Worm (Caenorhabditis elegans) whole organism, L4 larva: ENCODE measurements around the gene gst-28.

Experiments
- T20F7.1 ChIP-seq: fragments of 200-800 bp; sonication (Bioruptor generic); optimal IDR thresholded peaks from 2 replicates; lab custom pipeline; 2018; ENCODE audit warnings: mild to moderate bottlenecking, missing genetic modification characterization, missing compliant biosample characterization
- Y5F2A.4 ChIP-seq: fragments of 200-800 bp; sonication (Bioruptor generic); optimal IDR thresholded peaks from 2 replicates; lab custom pipeline; 2018; ENCODE audit warnings: mild to moderate bottlenecking, missing genetic modification characterization, missing compliant biosample characterization
- ZK337.2 ChIP-seq: fragments of 200-800 bp; sonication (Bioruptor generic); IDR thresholded peaks from 2 replicates; pipeline ENCODE4 v1.3.6; 2022; ENCODE audit warnings: missing genetic modification reagents, missing genetic modification characterization, missing compliant biosample characterization
- ZK546.5 ChIP-seq, 2 experiments: sonication (generic microtip); optimal IDR thresholded peaks; 2 replicates each; lab custom pipeline; 2017; ENCODE audit warnings: missing biosample characterization in 2 of 2, missing genetic modification characterization in 2 of 2
- aha-1 ChIP-seq: fragments of 150-350 bp; peaks from one replicate; lab custom pipeline; 2014; ENCODE audit warnings: missing biosample characterization, missing genetic modification characterization
- arid-1 ChIP-seq: fragments of 200-800 bp; sonication (Bioruptor generic); conservative IDR thresholded peaks from 2 replicates; pipeline ENCODE4 v1.3.6; 2022; ENCODE audit warnings: missing genetic modification reagents, missing genetic modification characterization, missing compliant biosample characterization
- attf-4 ChIP-seq: sonication (generic microtip); optimal IDR thresholded peaks from 3 replicates; lab custom pipeline; 2017; ENCODE audit warnings: missing biosample characterization, missing genetic modification characterization
- ceh-82 ChIP-seq: sonication (generic microtip); optimal IDR thresholded peaks from 2 replicates; lab custom pipeline; 2017; ENCODE audit warnings: missing biosample characterization, missing genetic modification characterization
- cey-2 ChIP-seq: sonication (generic microtip); optimal IDR thresholded peaks from 3 replicates; lab custom pipeline; 2017; ENCODE audit warnings: missing genetic modification characterization, mild to moderate bottlenecking, missing compliant biosample characterization, antibody characterized with exemption, borderline replicate concordance; ENCODE audit not compliant: insufficient read depth
- ctbp-1 ChIP-seq: fragments of 200-800 bp; sonication (Bioruptor generic); IDR thresholded peaks from 2 replicates; pipeline ENCODE4 v1.3.6; 2022; ENCODE audit warnings: missing genetic modification reagents, missing genetic modification characterization, missing compliant biosample characterization
- daf-16 ChIP-seq, 3 experiments: sonication (generic microtip); optimal IDR thresholded peaks; 2 replicates each; lab custom pipeline; 2016 to 2017; ENCODE audit warnings: missing genetic modification characterization in 3 of 3, missing genetic modification reagents in 3 of 3, mild to moderate bottlenecking in 2 of 3, missing compliant biosample characterization in 2 of 3, missing biosample characterization in 1 of 3, moderate library complexity in 1 of 3
- dmd-6 ChIP-seq: fragments of 200-800 bp; sonication (Bioruptor generic); IDR thresholded peaks from 2 replicates; pipeline ENCODE4 v1.3.6; 2022; ENCODE audit warnings: missing genetic modification reagents, missing genetic modification characterization, missing compliant biosample characterization
- dve-1 ChIP-seq: sonication (generic microtip); optimal IDR thresholded peaks from 2 replicates; lab custom pipeline; 2017; ENCODE audit warnings: antibody characterized with exemption, mild to moderate bottlenecking, missing genetic modification characterization, missing compliant biosample characterization; ENCODE audit not compliant: insufficient read depth
- egl-43 ChIP-seq: fragments of 200-800 bp; sonication (Bioruptor generic); IDR thresholded peaks from 2 replicates; pipeline ENCODE4 v1.3.6; 2022; ENCODE audit warnings: missing genetic modification reagents, missing genetic modification characterization, missing compliant biosample characterization
- fkh-10 ChIP-seq: fragments of 150-350 bp; optimal IDR thresholded peaks from 2 replicates; lab custom pipeline; 2014; ENCODE audit warnings: missing biosample characterization, missing genetic modification reagents, missing genetic modification characterization
- fos-1 ChIP-seq: fragments of 150-350 bp; optimal IDR thresholded peaks from 2 replicates; lab custom pipeline; 2014; ENCODE audit warnings: missing biosample characterization, missing genetic modification characterization
- hif-1 ChIP-seq, 2 experiments: sonication (generic microtip); optimal IDR thresholded peaks; 2 replicates each; lab custom pipeline; 2016 to 2017; ENCODE audit warnings: missing compliant biosample characterization in 2 of 2, missing genetic modification characterization in 2 of 2, missing genetic modification reagents in 2 of 2, missing genotype in 2 of 2, mild to moderate bottlenecking in 1 of 2
- hlh-11 ChIP-seq: fragments of 200-800 bp; sonication (Bioruptor generic); optimal IDR thresholded peaks from 2 replicates; lab custom pipeline; 2018; ENCODE audit warnings: mild to moderate bottlenecking, missing genetic modification characterization, missing compliant biosample characterization
- hmg-1.1 ChIP-seq: fragments of 200-800 bp; sonication (Bioruptor generic); IDR thresholded peaks from 2 replicates; pipeline ENCODE4 v1.3.6; 2022; ENCODE audit warnings: missing genetic modification reagents, missing genetic modification characterization, missing compliant biosample characterization
- jun-1 ChIP-seq: fragments of 150-350 bp; optimal IDR thresholded peaks from 2 replicates; lab custom pipeline; 2014; ENCODE audit warnings: missing biosample characterization, missing genetic modification reagents, missing genetic modification characterization
- lsy-2 ChIP-seq, 2 experiments: fragments of 150-350 bp in 1 of 2; sonication (generic microtip) in 1 of 2; optimal IDR thresholded peaks; 2 replicates each; lab custom pipeline; 2014 to 2017; ENCODE audit warnings: missing biosample characterization in 2 of 2, missing genetic modification characterization in 2 of 2
- madf-9 ChIP-seq: fragments of 200-800 bp; sonication (Bioruptor generic); conservative IDR thresholded peaks from 2 replicates; pipeline ENCODE4 v1.3.6; 2022; ENCODE audit warnings: missing genetic modification reagents, missing genetic modification characterization, missing compliant biosample characterization
- mdt-29 ChIP-seq: fragments of 200-800 bp; sonication (Bioruptor generic); IDR thresholded peaks from 2 replicates; pipeline ENCODE4 v1.3.6; 2022; ENCODE audit warnings: missing genetic modification reagents, missing genetic modification characterization, missing compliant biosample characterization
- mes-2 ChIP-seq: sonication (generic microtip); optimal IDR thresholded peaks from 2 replicates; lab custom pipeline; 2016; ENCODE audit warnings: missing genotype, mild to moderate bottlenecking, missing genetic modification characterization, missing compliant biosample characterization; ENCODE audit not compliant: poor library complexity, severe bottlenecking
- mxl-3 ChIP-seq: fragments of 200-800 bp; sonication (Bioruptor generic); optimal IDR thresholded peaks from 2 replicates; lab custom pipeline; 2018; ENCODE audit warnings: mild to moderate bottlenecking, missing genetic modification characterization, missing compliant biosample characterization
- nhr-102 ChIP-seq: sonication (generic microtip); optimal IDR thresholded peaks from 2 replicates; lab custom pipeline; 2016; ENCODE audit warnings: mild to moderate bottlenecking, missing genetic modification characterization, moderate library complexity, missing compliant biosample characterization
- nhr-25 ChIP-seq: sonication (generic microtip); optimal IDR thresholded peaks from 2 replicates; lab custom pipeline; 2017; ENCODE audit warnings: missing genetic modification characterization, mild to moderate bottlenecking, missing compliant biosample characterization, antibody characterized with exemption, moderate library complexity, borderline replicate concordance; ENCODE audit not compliant: insufficient read depth
- nhr-28 ChIP-seq: fragments of 150-350 bp; optimal IDR thresholded peaks from 2 replicates; lab custom pipeline; 2014; ENCODE audit warnings: missing biosample characterization, missing genetic modification characterization
- nhr-77 ChIP-seq: fragments of 150-350 bp; optimal IDR thresholded peaks from 2 replicates; lab custom pipeline; 2014; ENCODE audit warnings: missing biosample characterization, missing genetic modification characterization
- pha-4 ChIP-seq, 2 experiments: fragments of 150-350 bp in 1 of 2; fragments of 200-800 bp in 1 of 2; sonication (Bioruptor generic) in 1 of 2; IDR thresholded peaks in 1 of 2; optimal IDR thresholded peaks in 1 of 2; 2 replicates each; pipeline versions ENCODE4 v1.3.6 to Lab custom; 2014 to 2022; ENCODE audit warnings: missing genetic modification characterization in 2 of 2, missing genetic modification reagents in 2 of 2, missing biosample characterization in 1 of 2, missing compliant biosample characterization in 1 of 2
- pqm-1 ChIP-seq: sonication (generic microtip); optimal IDR thresholded peaks from 2 replicates; lab custom pipeline; 2017; ENCODE audit warnings: missing biosample characterization, missing genetic modification characterization
- set-16 ChIP-seq: fragments of 200-800 bp; sonication (Bioruptor generic); IDR thresholded peaks from 2 replicates; pipeline ENCODE4 v1.3.6; 2022; ENCODE audit warnings: missing genetic modification reagents, missing genetic modification characterization, missing compliant biosample characterization
- spr-3 ChIP-seq: fragments of 200-800 bp; sonication (Bioruptor generic); optimal IDR thresholded peaks from 2 replicates; lab custom pipeline; 2018; ENCODE audit warnings: mild to moderate bottlenecking, missing genetic modification characterization, missing compliant biosample characterization
- tra-1 ChIP-seq: fragments of 200-800 bp; sonication (Bioruptor generic); IDR thresholded peaks from 2 replicates; pipeline ENCODE4 v1.3.6; 2022; ENCODE audit warnings: missing genetic modification reagents, missing genetic modification characterization, missing compliant biosample characterization
- zfp-2 ChIP-seq: sonication (generic microtip); optimal IDR thresholded peaks from 2 replicates; lab custom pipeline; 2016; ENCODE audit warnings: mild to moderate bottlenecking, missing genetic modification characterization, missing compliant biosample characterization
- ztf-11 ChIP-seq: fragments of 150-350 bp; optimal IDR thresholded peaks from 2 replicates; lab custom pipeline; 2014; ENCODE audit warnings: missing biosample characterization, missing genetic modification characterization
- ztf-7 ChIP-seq: fragments of 150-350 bp; optimal IDR thresholded peaks from 2 replicates; lab custom pipeline; 2014; ENCODE audit warnings: missing biosample characterization, missing genetic modification characterization

Gene gst-28

ce11 chrII:15193961-15194360, 26.6 kb upstream of the gst-28 start (continued):
- TF ChIP-seq pha-4 (GFP tag; IDR thresholded peaks at IDR 0.05; lab: Robert Waterston, UW) (no peak; the same call in 1 of the 2 replicates), pha-4 (tag; optimal IDR thresholded peaks at IDR 0.05; lab: Kevin White, UChicago) (no peak), mxl-3 (GFP tag; lab: Kevin White, UChicago) (peak; percentile 62), attf-4 (tag; lab: Kevin White, UChicago) (no peak), fkh-10 (GFP tag; lab: Kevin White, UChicago) (no peak), hmg-1.1 (GFP tag; lab: Robert Waterston, UW) (no peak), set-16 (GFP tag; lab: Robert Waterston, UW) (peak; percentile 52), egl-43 (GFP tag; lab: Robert Waterston, UW) (no peak), zfp-2 (tag; lab: Kevin White, UChicago) (no peak), dmd-6 (GFP tag; lab: Robert Waterston, UW) (peak; percentile 81), jun-1 (tag; lab: Kevin White, UChicago) (no peak), pqm-1 (tag; lab: Kevin White, UChicago) (peak; percentile 38), hif-1 (tag; optimal IDR thresholded peaks at IDR 0.05; lab: Kevin White, UChicago) (peak in 1 of 2 experiments; percentile 21), mes-2 (tag; lab: Kevin White, UChicago) (peak; percentile 10), nhr-28 (peak; percentile 66), aha-1 (no peak), T20F7.1 (no peak), lsy-2 (tag; optimal IDR thresholded peaks at IDR 0.05; lab: Kevin White, UChicago) (peak in 1 of 2 experiments; percentile 26), hlh-11 (peak; percentile 94), dve-1 (tag; lab: Kevin White, UChicago) (peak; percentile 81), tra-1 (peak; percentile 70), nhr-77 (tag; lab: Kevin White, UChicago) (peak; percentile 89), nhr-102 (no peak), daf-16 (GFP tag; optimal IDR thresholded peaks at IDR 0.05; lab: Kevin White, UChicago) (peak in 1 of 2 experiments; percentile 65), daf-16 (tag; optimal IDR thresholded peaks at IDR 0.05; lab: Kevin White, UChicago) (peak; percentile 79)
- TF ChIP-seq, all 104 proteins: peak for 19

DNA sequence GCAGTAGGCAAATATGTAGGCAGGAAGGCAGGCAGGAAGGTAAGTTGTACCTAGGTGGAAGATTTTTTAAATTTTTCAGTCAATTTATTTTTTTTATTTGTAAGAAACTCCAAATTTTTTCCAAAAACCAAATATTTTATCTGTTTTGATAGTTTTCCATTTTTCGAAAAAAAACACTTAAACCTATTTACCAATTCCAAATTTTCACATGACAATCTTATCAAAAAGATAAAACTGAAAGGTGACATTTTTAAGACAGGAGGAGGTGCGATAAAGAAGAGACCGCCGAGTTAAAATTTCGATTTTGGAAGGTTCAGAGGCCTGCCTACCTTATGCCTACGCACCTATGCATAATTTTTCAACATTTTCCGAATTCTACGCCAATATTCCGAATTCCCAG, 23.6 kb upstream of the gst-28 start:
- TF ChIP-seq cey-2 (tag; lab: Kevin White, UChicago) (no peak), ztf-11 (tag; lab: Kevin White, UChicago) (no peak), attf-4 (tag; lab: Kevin White, UChicago) (no peak), Y5F2A.4 (GFP tag; lab: Kevin White, UChicago) (no peak), arid-1 (GFP tag; lab: Robert Waterston, UW) (no peak), hlh-11 (peak; percentile 38), T20F7.1 (no peak), ztf-7 (no peak), ceh-82 (tag; lab: Kevin White, UChicago) (no peak), ZK546.5 (tag; optimal IDR thresholded peaks at IDR 0.05; lab: Kevin White, UChicago) (no peak), spr-3 (no peak), dmd-6 (GFP tag; lab: Robert Waterston, UW) (peak; percentile 59), mdt-29 (GFP tag; lab: Robert Waterston, UW) (no peak), ctbp-1 (no peak), madf-9 (GFP tag; lab: Robert Waterston, UW) (no peak), nhr-25 (no peak), fos-1 (tag; lab: Kevin White, UChicago) (no peak), dve-1 (tag; lab: Kevin White, UChicago) (peak; percentile 46), daf-16 (GFP tag; optimal IDR thresholded peaks at IDR 0.05; lab: Kevin White, UChicago) (no peak), daf-16 (tag; optimal IDR thresholded peaks at IDR 0.05; lab: Kevin White, UChicago) (peak; percentile 80), aha-1 (no peak), tra-1 (no peak), ZK337.2 (GFP tag; lab: Robert Waterston, UW) (no peak), pqm-1 (tag; lab: Kevin White, UChicago) (peak; percentile 25)
